Fruit fly (Drosophila melanogaster): ENCODE results near the gene ltl.

Gene ltl

dm6 chr3L:7528380-7529080 lies 9.7 kb downstream of the ltl start, which contains the start of gene lqf (continued):
- TF ChIP-seq pfk (GFP tag; optimal IDR thresholded peaks at IDR 0.05) (no peak), knrl (GFP tag; IDR thresholded peaks at IDR 0.05; ENCODE audit: partially characterized antibody) (peak; percentile 90), CG7839 (tag; optimal IDR thresholded peaks at IDR 0.05) (peak; percentile 1), CG33557 (GFP tag; optimal IDR thresholded peaks at IDR 0.05) (no peak), lilli (GFP tag; optimal IDR thresholded peaks at IDR 0.05) (no peak), CG31224 (GFP tag; IDR thresholded peaks at IDR 0.05) (no peak), NfI (GFP tag; optimal IDR thresholded peaks at IDR 0.05) (peak; percentile 11), gro (GFP tag; optimal IDR thresholded peaks at IDR 0.05) (no peak), nerfin-2 (GFP tag; IDR thresholded peaks at IDR 0.05; ENCODE audit: partially characterized antibody) (peak; percentile 73), CG13775 (GFP tag; optimal IDR thresholded peaks at IDR 0.05) (peak; percentile 20), CG17829 (tag; optimal IDR thresholded peaks at IDR 0.05) (peak; percentile 17), toy (GFP tag; IDR thresholded peaks at IDR 0.05) (no peak), Blimp-1 (GFP tag; optimal IDR thresholded peaks at IDR 0.05) (no peak), cas (GFP tag; IDR thresholded peaks at IDR 0.05) (no peak), Doc3 (GFP tag; IDR thresholded peaks at IDR 0.05; ENCODE audit: partially characterized antibody) (peak; percentile 77), fd102C (GFP tag; optimal IDR thresholded peaks at IDR 0.05) (no peak), grn (GFP tag; optimal IDR thresholded peaks at IDR 0.05) (no peak), cg (GFP tag; optimal IDR thresholded peaks at IDR 0.05) (no peak), Sry-β (GFP tag; optimal IDR thresholded peaks at IDR 0.05) (no peak), HLH3B (GFP tag; IDR thresholded peaks at IDR 0.05) (no peak), fd96Cb (tag; optimal IDR thresholded peaks at IDR 0.05) (no peak), CG12299 (tag; optimal IDR thresholded peaks at IDR 0.05) (no peak), CG10543 (GFP tag; optimal IDR thresholded peaks at IDR 0.05) (no peak), Med (GFP tag) (peak; percentile 50), ham (GFP tag; IDR thresholded peaks at IDR 0.05) (no peak), HHEX (GFP tag; optimal IDR thresholded peaks at IDR 0.05) (no peak), CG31388 (GFP tag; optimal IDR thresholded peaks at IDR 0.05) (no peak), CG2199 (GFP tag; IDR thresholded peaks at IDR 0.05) (no peak), CG7745 (tag; optimal IDR thresholded peaks at IDR 0.05) (no peak), CG5180 (GFP tag; optimal IDR thresholded peaks at IDR 0.05) (no peak), CG1529 (GFP tag; optimal IDR thresholded peaks at IDR 0.05) (no peak), CG12236 (GFP tag; optimal IDR thresholded peaks at IDR 0.05) (no peak), zf30C (GFP tag; optimal IDR thresholded peaks at IDR 0.05) (no peak), Neu2 (GFP tag; optimal IDR thresholded peaks at IDR 0.05; ENCODE audit: borderline replicate concordance) (no peak), eyg (GFP tag; optimal IDR thresholded peaks at IDR 0.05) (no peak), CG12744 (GFP tag; optimal IDR thresholded peaks at IDR 0.05) (no peak), CG42726 (GFP tag; IDR thresholded peaks at IDR 0.05; ENCODE audit: partially characterized antibody) (no peak; the same call in 1 of the 2 replicates), zfh1 (GFP tag; IDR thresholded peaks at IDR 0.05) (no peak), CG14965 (GFP tag; optimal IDR thresholded peaks at IDR 0.05; ENCODE audit: borderline replicate concordance) (no peak), Hand (GFP tag; optimal IDR thresholded peaks at IDR 0.05) (no peak), sisA (GFP tag; IDR thresholded peaks at IDR 0.05) (no peak), CG4282 (GFP tag; optimal IDR thresholded peaks at IDR 0.05) (no peak), CG30431 (GFP tag; optimal IDR thresholded peaks at IDR 0.05) (no peak), Hr39 (optimal IDR thresholded peaks at IDR 0.05) (no peak), CG15696 (tag; optimal IDR thresholded peaks at IDR 0.05) (peak; percentile 34), eve (GFP tag; optimal IDR thresholded peaks at IDR 0.05) (no peak), bbx (GFP tag; IDR thresholded peaks at IDR 0.05; ENCODE audit: partially characterized antibody) (peak; percentile 82), CoRest (tag; optimal IDR thresholded peaks at IDR 0.05) (peak; percentile 53), chinmo (GFP tag; IDR thresholded peaks at IDR 0.05; ENCODE audit: partially characterized antibody) (peak; percentile 74; the same call in 1 of the 4 replicates)
